Worm (Caenorhabditis elegans): ENCODE data around the gene K02E10.4.
A peak's percentile ranks its signal among the peaks of the same experiment; 100 is the strongest.

The K02E10.4 gene

ce11 chrX:2536246-2536772 lies 53.2 kb downstream of the K02E10.4 start (continued):
- TF ChIP-seq nhr-90 (tag; optimal IDR thresholded peaks at IDR 0.05) (no peak), pbrm-1 (GFP tag; IDR thresholded peaks at IDR 0.05) (0 out of 2 replicates have a peak, but pooled peaks have one; percentile 46), somi-1 (GFP tag; optimal IDR thresholded peaks at IDR 0.05) (peak; percentile 18), nhr-179 (tag; optimal IDR thresholded peaks at IDR 0.05) (no peak), dox-1 (GFP tag; IDR thresholded peaks at IDR 0.05) (0 out of 2 replicates have a peak, but pooled peaks have one; percentile 67)

Data from whole organism, young adult.